Worm (Caenorhabditis elegans): ENCODE measurements around the gene ric-3.

DNA sequence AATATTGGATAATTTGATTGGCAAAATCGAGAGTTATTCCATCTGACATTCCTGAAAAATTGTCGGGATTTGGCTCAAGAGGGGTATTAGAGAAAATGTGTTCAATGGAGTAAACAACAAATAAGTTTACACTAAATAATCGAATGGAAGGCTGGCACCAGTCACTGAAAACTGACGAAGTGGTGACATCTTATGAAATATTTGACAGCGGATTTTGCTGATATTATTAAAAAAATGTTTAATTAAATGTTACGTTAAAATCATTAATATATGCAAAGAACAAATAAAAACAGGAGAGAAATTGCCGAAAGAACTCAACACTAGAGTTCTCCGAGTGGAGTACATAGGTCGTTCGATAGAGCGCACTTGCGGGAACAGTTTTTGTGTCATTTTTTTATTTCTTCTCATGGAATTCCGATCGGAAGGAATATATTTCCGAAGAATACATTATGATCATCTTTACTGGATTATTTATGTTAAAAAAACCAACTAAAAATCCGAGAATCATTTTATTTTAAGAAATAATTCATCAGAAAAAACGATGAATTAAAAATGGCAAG, 32.5 kb upstream of the ric-3 start, which contains the start of gene tag-322:
- no peak for TF ChIP-seq F13C5.2 (tag; optimal IDR thresholded peaks at IDR 0.05)
- no peak for TF ChIP-seq tra-4 (tag; optimal IDR thresholded peaks at IDR 0.05)
- no peak for TF ChIP-seq B0310.2 (tag; optimal IDR thresholded peaks at IDR 0.05)
- no peak for TF ChIP-seq flt-1 (GFP tag; IDR thresholded peaks at IDR 0.05)
- TF ChIP-seq pes-1 (GFP tag; IDR thresholded peaks at IDR 0.05): no peak
- TF ChIP-seq hmg-4 (GFP tag; optimal IDR thresholded peaks at IDR 0.05): no peak
- no peak for TF ChIP-seq ceh-13 (GFP tag; optimal IDR thresholded peaks at IDR 0.05)
- no peak for TF ChIP-seq ets-7 (tag; optimal IDR thresholded peaks at IDR 0.05)
- TF ChIP-seq scrt-1 (GFP tag; IDR thresholded peaks at IDR 0.05): no peak
- TF ChIP-seq tbx-11 (GFP tag; IDR thresholded peaks at IDR 0.05): no peak

All from whole organism, early embryonic.